Fruit fly (Drosophila melanogaster): ENCODE data around the gene TORIP.

The TORIP gene

DNA sequence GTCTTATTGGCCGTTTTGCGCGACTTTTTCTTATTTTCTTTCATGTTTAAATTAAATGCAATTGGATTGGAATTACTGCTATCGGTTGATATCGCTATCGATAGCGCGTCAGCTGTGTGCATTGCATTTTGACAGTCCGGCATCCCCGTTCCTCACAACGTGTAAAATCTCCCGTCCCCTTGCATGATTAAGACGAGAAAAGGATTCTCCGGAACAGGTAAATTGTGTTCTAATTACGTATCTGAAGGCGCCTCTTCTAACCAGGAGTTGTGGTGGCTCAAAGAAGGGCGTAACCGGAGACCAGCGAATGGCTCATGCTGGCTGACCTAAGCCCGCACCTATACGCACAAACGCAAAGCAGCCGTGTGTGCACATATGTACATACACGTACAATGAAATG, 2.2 kb upstream of the TORIP start, which contains the start of the genes CG14104 and Kap-alpha1 (continued):
- peak; percentile 70 for TF ChIP-seq unc-4 (GFP tag; IDR thresholded peaks at IDR 0.05; ENCODE audit: partially characterized antibody)
- TF ChIP-seq Lpt (GFP tag; optimal IDR thresholded peaks at IDR 0.05) = no peak
- TF ChIP-seq CG12659 (GFP tag; optimal IDR thresholded peaks at IDR 0.05) = peak; percentile 42
- peak; percentile 20 for TF ChIP-seq Sin3A (optimal IDR thresholded peaks at IDR 0.05)
- TF ChIP-seq CG32767 (GFP tag; IDR thresholded peaks at IDR 0.05) = peak; percentile 64
- TF ChIP-seq phol (tag; optimal IDR thresholded peaks at IDR 0.05) = peak; percentile 22
- no peak for TF ChIP-seq CG6765 (GFP tag; optimal IDR thresholded peaks at IDR 0.05)
- TF ChIP-seq CG9817 (tag; optimal IDR thresholded peaks at IDR 0.05) = no peak
- TF ChIP-seq CHES-1-like (GFP tag; optimal IDR thresholded peaks at IDR 0.05) = peak; percentile 23
- 0 out of 2 replicates have a peak, but pooled peaks have one; percentile 20 for TF ChIP-seq vvl (GFP tag; IDR thresholded peaks at IDR 0.05)
- peak; percentile 10 for TF ChIP-seq CG17829 (tag; optimal IDR thresholded peaks at IDR 0.05)
- TF ChIP-seq pan (optimal IDR thresholded peaks at IDR 0.05) = no peak
- no peak for TF ChIP-seq pan (GFP tag; optimal IDR thresholded peaks at IDR 0.05 in 1 of 2, IDR thresholded peaks at IDR 0.05 in 1 of 2)
- TF ChIP-seq sna (GFP tag; IDR thresholded peaks at IDR 0.05; ENCODE audit: partially characterized antibody) = peak; percentile 57
- peak; percentile 88 for TF ChIP-seq chinmo (GFP tag; IDR thresholded peaks at IDR 0.05; ENCODE audit: partially characterized antibody)
- no peak for TF ChIP-seq CG32532 (GFP tag; IDR thresholded peaks at IDR 0.05)
- peak; percentile 63; the same call in 1 of the 3 replicates for TF ChIP-seq zen2 (GFP tag; IDR thresholded peaks at IDR 0.05; ENCODE audit: partially characterized antibody)
- 0 out of 3 replicates have a peak, but pooled peaks have one; percentile 23 for TF ChIP-seq CG7963 (GFP tag; IDR thresholded peaks at IDR 0.05; ENCODE audit: partially characterized antibody)
- peak; percentile 43 for TF ChIP-seq D (optimal IDR thresholded peaks at IDR 0.05)
- no peak for TF ChIP-seq D (GFP tag; optimal IDR thresholded peaks at IDR 0.05)
- peak; percentile 34 for TF ChIP-seq CG1603 (tag; optimal IDR thresholded peaks at IDR 0.05)
- no peak for TF ChIP-seq Kr (GFP tag; optimal IDR thresholded peaks at IDR 0.05)
- TF ChIP-seq CG14710 (tag; optimal IDR thresholded peaks at IDR 0.05) = peak; percentile 13
- 0 out of 3 replicates have a peak, but pooled peaks have one; percentile 35 for TF ChIP-seq CG2199 (GFP tag; IDR thresholded peaks at IDR 0.05)
- TF ChIP-seq CG6854 (GFP tag; optimal IDR thresholded peaks at IDR 0.05) = no peak
- TF ChIP-seq ase (GFP tag; IDR thresholded peaks at IDR 0.05) = no peak
- no peak for TF ChIP-seq B-H2 (GFP tag; optimal IDR thresholded peaks at IDR 0.05)
- peak; percentile 85 for TF ChIP-seq Med (GFP tag)
- TF ChIP-seq ssp (GFP tag; IDR thresholded peaks at IDR 0.05) = no peak
- TF ChIP-seq ap (GFP tag; IDR thresholded peaks at IDR 0.05) = no peak
- peak; percentile 61 for TF ChIP-seq CG15479 (GFP tag; optimal IDR thresholded peaks at IDR 0.05)
- no peak for TF ChIP-seq cato (GFP tag; optimal IDR thresholded peaks at IDR 0.05; ENCODE audit: borderline replicate concordance)
- TF ChIP-seq Sry-δ (GFP tag; optimal IDR thresholded peaks at IDR 0.05) = peak; percentile 64
- no peak for TF ChIP-seq CG4360 (GFP tag; IDR thresholded peaks at IDR 0.05)
- TF ChIP-seq pzg (GFP tag; optimal IDR thresholded peaks at IDR 0.05) = peak; percentile 55
- peak; percentile 21; the same call in 1 of the 2 replicates for TF ChIP-seq CG2129 (GFP tag; IDR thresholded peaks at IDR 0.05; ENCODE audit: partially characterized antibody)
- peak; percentile 72 for TF ChIP-seq CG4617 (GFP tag; optimal IDR thresholded peaks at IDR 0.05; ENCODE audit: borderline replicate concordance)
- no peak for TF ChIP-seq trh (GFP tag; optimal IDR thresholded peaks at IDR 0.05)
- no peak for TF ChIP-seq zfh1 (GFP tag; IDR thresholded peaks at IDR 0.05)
- TF ChIP-seq hb (GFP tag; IDR thresholded peaks at IDR 0.05; ENCODE audit: partially characterized antibody) = peak; percentile 49; the same call in 1 of the 3 replicates
- peak; percentile 71 for TF ChIP-seq knrl (GFP tag; IDR thresholded peaks at IDR 0.05; ENCODE audit: partially characterized antibody)
- TF ChIP-seq CG18619 (GFP tag; optimal IDR thresholded peaks at IDR 0.05) = no peak
- no peak for TF ChIP-seq grn (GFP tag; optimal IDR thresholded peaks at IDR 0.05)
- TF ChIP-seq CG34422 (GFP tag; IDR thresholded peaks at IDR 0.05) = peak; percentile 45; the same call in 1 of the 3 replicates
- TF ChIP-seq caup (GFP tag; optimal IDR thresholded peaks at IDR 0.05; ENCODE audit: severe bottlenecking) = no peak
- no peak for TF ChIP-seq CG14050 (GFP tag; IDR thresholded peaks at IDR 0.05)
- TF ChIP-seq ato (GFP tag; IDR thresholded peaks at IDR 0.05; ENCODE audit: partially characterized antibody) = peak; percentile 16; the same call in 1 of the 2 replicates
- peak; percentile 30 for TF ChIP-seq CG17186 (GFP tag; optimal IDR thresholded peaks at IDR 0.05)
- no peak for TF ChIP-seq otp (GFP tag; IDR thresholded peaks at IDR 0.05)
- TF ChIP-seq NK7.1 (GFP tag; optimal IDR thresholded peaks at IDR 0.05) = no peak
